Worm (Caenorhabditis elegans): ENCODE data around the gene C56E6.4.

DNA sequence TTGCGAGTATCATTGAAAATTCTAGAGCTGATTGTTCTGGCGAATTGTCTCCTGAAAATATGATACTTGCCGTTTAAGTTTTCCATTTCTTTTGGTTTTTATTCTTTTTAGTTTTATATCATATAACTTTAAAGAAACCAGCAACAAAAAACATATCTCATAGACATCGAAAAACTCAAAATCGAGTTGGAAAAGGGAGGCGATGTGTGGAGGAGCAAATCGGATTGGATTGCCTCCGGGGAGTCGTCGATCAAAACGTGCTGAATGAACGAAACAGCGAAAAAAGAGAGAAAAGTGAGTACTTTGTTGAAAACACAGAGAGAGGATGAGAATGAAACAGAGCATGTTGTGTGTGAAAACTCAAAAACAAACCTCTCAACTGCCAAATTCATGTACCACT, 31.4 kb downstream of the C56E6.4 start:
- TF ChIP-seq nhr-21 (tag; optimal IDR thresholded peaks at IDR 0.05): no peak
- TF ChIP-seq alr-1 (tag; optimal IDR thresholded peaks at IDR 0.05): no peak
- TF ChIP-seq ztf-4 (tag; optimal IDR thresholded peaks at IDR 0.05): no peak
- no peak for TF ChIP-seq ztf-11 (tag; optimal IDR thresholded peaks at IDR 0.05)
- TF ChIP-seq sma-9 (GFP tag; optimal IDR thresholded peaks at IDR 0.05): no peak
- TF ChIP-seq sma-9 (tag; optimal IDR thresholded peaks at IDR 0.05): no peak
- peak in 1 of 2 experiments; percentile 22 for TF ChIP-seq lsy-2 (tag; optimal IDR thresholded peaks at IDR 0.05)
- no peak for TF ChIP-seq nhr-11 (tag; optimal IDR thresholded peaks at IDR 0.05)
- no peak for TF ChIP-seq ceh-82 (tag; optimal IDR thresholded peaks at IDR 0.05)
